Fruit fly (Drosophila melanogaster) whole organism, larva: ENCODE results near the gene Zcchc7.
A peak's percentile ranks its signal among the peaks of the same experiment; 100 is the strongest.

ENCODE experiments used
- noc ChIP-seq: fragments of 200-800 bp; sonication (Bioruptor generic); optimal IDR thresholded peaks from 3 replicates; lab custom pipeline; 2019; ENCODE audit warnings: missing biosample characterization, mild to moderate bottlenecking, missing genetic modification characterization, moderate library complexity

Gene Zcchc7

DNA sequence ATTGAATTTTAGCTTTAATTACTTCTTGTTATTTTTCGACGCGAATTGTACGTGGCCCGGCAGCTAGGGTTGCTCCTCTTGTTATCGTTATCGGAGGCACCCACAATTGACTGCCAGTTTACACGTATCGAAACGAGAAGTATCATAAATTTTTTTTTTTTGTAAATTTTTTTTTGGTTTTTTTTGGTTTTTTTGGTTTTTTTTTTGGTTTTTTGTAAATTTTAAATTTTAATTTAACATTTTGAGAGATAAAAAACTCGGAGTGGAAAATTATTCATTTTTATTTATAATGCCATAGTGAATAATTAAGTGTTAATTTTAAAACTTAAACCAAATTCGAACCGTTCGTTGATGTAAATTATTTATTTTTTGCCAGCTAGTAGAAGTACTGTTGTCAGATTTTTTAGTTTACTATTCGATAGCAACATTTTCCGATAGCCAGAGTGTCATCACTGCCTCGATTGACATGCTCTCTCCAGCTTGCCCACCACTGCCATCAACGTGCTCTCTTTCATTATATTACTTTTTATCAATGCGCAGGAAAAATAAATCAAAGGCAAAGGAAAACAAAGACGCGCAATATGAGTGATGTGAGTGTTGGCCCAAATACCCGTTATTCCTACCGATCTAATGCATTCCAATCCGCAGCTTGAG, at the start of gene Zcchc7, which contains the start of gene kud:
Zcchc7 (plus strand) TSS at position 467 of the 654 bp plus-strand sequence.
kud (minus strand) TSS at position 72 of the 654 bp plus-strand sequence.
- TF ChIP-seq noc (tag; lab: Kevin White, UChicago) = peak; percentile 79

- no peak for TF ChIP-seq noc (tag; lab: Kevin White, UChicago)
Observed at dm6 chr3L:16796603-16797002, 48.6 kb upstream of the Zcchc7 start.

DNA sequence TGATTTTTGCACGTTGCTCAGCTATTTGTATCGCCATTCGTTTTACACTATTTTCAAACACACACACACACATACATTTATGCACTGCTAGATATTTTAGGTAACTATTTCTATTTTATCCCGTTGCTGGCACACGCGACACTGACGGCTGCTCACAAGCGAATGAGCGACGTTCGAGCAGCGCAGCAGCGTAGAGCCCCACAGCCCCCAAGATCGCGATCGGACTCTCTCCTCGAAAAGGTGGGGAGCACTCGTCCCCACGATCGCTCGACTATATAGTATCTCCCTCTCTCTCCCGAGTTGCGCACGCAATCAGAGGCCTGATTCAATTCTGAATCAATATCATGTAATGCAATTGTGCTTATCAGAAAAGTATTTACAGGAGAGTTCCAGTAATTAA, 45.2 kb upstream of the Zcchc7 start:
- peak; percentile 45 for TF ChIP-seq noc (tag; lab: Kevin White, UChicago)

- TF ChIP-seq noc (tag; lab: Kevin White, UChicago) = peak; percentile 95
Observed at dm6 chr3L:16801499-16802452, 43.4 kb upstream of the Zcchc7 start.

DNA sequence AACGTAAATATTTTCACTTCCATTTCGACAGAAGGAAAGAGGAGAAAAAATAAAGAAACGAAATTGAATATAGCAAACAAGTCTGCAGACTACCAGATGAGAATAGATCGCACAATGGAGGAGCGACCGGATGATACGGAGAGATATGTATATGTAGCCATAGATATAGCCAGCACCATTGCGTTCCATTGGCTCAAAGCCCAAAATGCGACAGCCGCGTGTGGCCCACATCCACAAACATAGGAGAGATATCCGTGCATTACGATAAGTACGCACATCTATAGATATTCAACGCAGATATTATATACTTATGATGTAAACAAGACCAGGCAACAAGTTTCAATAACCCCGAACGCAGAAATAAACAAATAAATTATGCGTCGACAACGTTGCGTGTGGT, 41.9 kb upstream of the Zcchc7 start:
- no peak for TF ChIP-seq noc (tag; lab: Kevin White, UChicago)

DNA sequence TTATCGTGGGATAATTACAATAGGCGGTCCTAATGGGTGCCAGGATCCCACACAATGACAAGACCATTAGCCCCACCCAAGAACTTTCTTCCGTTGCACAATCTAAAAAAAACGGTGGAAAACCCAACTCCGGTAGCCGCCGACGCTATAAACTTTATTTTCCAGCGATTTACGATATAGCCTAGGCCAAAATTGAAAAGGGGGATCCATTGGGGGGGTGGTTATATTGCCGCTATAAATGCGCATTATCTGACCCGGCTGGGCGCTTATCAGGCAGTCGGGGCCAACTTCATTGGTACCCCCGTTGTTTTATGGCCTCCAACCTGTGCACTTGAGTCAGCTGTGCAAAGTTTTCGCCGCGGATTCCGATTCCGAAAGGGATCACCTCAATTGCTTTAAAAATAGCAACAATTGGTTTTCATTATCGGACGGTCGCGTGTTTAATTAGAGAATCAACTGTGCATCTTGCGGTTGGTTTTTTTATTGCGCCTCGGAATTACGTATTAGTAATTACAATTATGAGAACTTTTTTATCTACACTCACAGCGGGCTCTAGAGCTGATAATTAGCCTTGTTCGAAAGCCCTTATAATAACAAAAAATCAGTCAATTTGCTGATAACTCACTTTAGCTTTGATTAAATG, 41.4 kb upstream of the Zcchc7 start:
- TF ChIP-seq noc (tag; lab: Kevin White, UChicago) = peak; percentile 74

- TF ChIP-seq noc (tag; lab: Kevin White, UChicago) = peak; percentile 60
Observed at dm6 chr3L:16804627-16805026, 40.6 kb upstream of the Zcchc7 start, which contains the start of gene nudC. TSS of gene nudC (plus strand) at chr3L:16804994.

DNA sequence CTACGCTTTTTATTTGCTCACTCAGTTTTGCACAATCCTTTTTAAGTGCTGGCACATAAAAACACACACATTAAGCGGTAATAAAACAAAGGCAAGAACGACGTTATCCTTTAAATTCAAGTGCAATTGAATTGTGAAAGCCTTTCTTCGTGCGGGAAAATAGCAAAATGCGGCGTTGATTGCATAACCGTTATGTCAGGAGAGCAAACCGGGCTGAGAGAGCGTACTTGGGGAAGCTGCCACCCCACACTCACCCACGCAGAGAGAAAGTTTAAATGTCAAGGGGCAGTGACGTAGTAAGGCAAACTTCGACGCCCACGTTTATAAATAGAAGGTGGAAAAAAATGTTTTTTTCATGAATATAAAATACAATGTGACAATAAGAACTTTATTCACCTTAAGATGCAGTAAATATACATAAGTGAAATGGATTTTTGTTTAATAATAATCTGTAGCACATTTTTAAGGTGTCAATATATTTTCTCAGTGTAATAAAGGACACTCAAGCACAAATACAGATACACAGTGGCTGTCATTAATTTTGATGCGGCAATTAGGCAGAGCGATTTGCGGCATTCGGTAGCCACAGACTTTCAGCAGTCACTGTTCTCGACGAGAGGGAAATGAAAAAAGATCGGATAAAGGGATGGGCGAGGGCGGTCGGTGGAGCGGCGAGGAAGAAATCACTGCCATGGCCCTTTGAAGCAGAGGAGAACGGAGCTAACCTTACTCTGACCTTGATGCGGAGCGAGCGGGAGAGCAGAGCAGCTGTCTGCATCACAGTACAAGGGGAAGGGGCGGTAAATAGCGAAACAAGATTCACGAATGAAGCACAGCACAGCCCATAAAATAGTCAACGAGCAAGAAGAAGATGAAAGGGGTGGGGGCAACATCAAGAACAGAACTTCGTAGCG, 39.1 kb upstream of the Zcchc7 start:
- peak; percentile 13 for TF ChIP-seq noc (tag; lab: Kevin White, UChicago)

dm6 chr3L:16806823-16807325, 38.3 kb upstream of the Zcchc7 start:
- TF ChIP-seq noc (tag; lab: Kevin White, UChicago) = peak; percentile 68

- TF ChIP-seq noc (tag; lab: Kevin White, UChicago) = no peak
Observed at dm6 chr3L:16807558-16807957, 37.6 kb upstream of the Zcchc7 start, which contains the start of gene CG9674. TSS of gene CG9674 (minus strand) at chr3L:16807731.

DNA sequence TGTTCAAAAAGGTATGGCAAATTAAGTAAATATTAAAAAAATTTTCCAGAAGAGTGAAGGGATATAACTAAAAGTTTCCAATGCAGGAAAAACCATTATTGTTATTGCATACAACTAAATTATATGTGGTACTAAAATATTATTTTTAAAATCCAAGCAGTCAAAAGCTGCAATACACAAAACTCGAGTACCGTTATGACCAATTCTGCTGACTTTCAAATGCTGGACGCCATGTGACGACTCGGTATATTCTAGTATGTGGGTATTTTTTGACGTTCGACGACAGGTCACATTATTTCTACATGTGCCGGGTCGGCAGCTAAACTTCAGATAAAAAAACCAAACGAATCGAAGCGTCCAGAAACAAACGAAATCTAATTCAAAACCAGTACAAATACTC, 37.0 kb upstream of the Zcchc7 start:
- TF ChIP-seq noc (tag; lab: Kevin White, UChicago) = no peak

- TF ChIP-seq noc (tag; lab: Kevin White, UChicago) = no peak
Observed at dm6 chr3L:16810512-16810911, 34.7 kb upstream of the Zcchc7 start.

- TF ChIP-seq noc (tag; lab: Kevin White, UChicago) = peak; percentile 25
Observed at dm6 chr3L:16811908-16812307, 33.3 kb upstream of the Zcchc7 start.

DNA sequence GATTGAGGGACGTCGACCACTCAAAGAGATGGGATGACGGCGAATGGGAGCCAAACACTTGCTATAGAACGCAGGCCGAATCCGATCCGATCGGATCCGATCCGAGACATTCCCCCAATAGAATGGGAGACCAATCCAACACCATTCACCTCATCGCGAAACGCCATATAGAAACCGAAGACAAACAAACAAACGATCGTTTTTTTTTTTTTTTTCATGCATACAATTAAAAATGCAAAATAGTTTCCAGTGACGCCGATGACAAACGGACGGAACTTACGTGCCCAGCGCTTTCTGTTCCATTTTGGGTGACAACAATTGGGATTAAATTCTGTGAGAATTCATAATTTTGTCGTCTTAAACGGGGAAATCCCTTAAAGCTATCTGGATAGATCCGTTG, 31.2 kb upstream of the Zcchc7 start:
- no peak for TF ChIP-seq noc (tag; lab: Kevin White, UChicago)
